Fruit fly (Drosophila melanogaster) whole organism, prepupa: Measurements from ENCODE around the gene Socs36E.

Experiments
- Blimp-1 ChIP-seq: fragments of 200-800 bp; sonication (Bioruptor generic); optimal IDR thresholded peaks from 3 replicates; lab custom pipeline; 2017; ENCODE audit warnings: missing biosample characterization, missing genetic modification characterization, mild to moderate bottlenecking, moderate library complexity, missing genetic modification reagents
- CG10669 ChIP-seq: fragments of 200-800 bp; sonication (Bioruptor generic); optimal IDR thresholded peaks from 3 replicates; lab custom pipeline; 2018; ENCODE audit warnings: missing biosample characterization, mild to moderate bottlenecking, missing genetic modification characterization, moderate library complexity
- CG11294 ChIP-seq: fragments of 200-800 bp; sonication (Bioruptor generic); IDR thresholded peaks from 2 replicates; pipeline ENCODE4 v1.3.6; 2022; ENCODE audit warnings: missing biosample characterization, missing genetic modification characterization
- CG11762 ChIP-seq: fragments of 200-800 bp; sonication (Bioruptor generic); optimal IDR thresholded peaks from 3 replicates; lab custom pipeline; 2016; ENCODE audit warnings: missing biosample characterization, missing genetic modification characterization; ENCODE audit not compliant: insufficient read depth
- CG11902 ChIP-seq: fragments of 200-800 bp; sonication (Bioruptor generic); optimal IDR thresholded peaks from 3 replicates; lab custom pipeline; 2016; ENCODE audit warnings: missing biosample characterization, missing genetic modification characterization
- CG1621 ChIP-seq: fragments of 200-800 bp; sonication (Bioruptor generic); optimal IDR thresholded peaks from 3 replicates; lab custom pipeline; 2018; ENCODE audit warnings: missing biosample characterization, mild to moderate bottlenecking, missing genetic modification characterization
- CG16779 ChIP-seq: fragments of 200-800 bp; sonication (Bioruptor generic); optimal IDR thresholded peaks from 3 replicates; lab custom pipeline; 2017; ENCODE audit warnings: missing biosample characterization, mild to moderate bottlenecking, missing genetic modification characterization
- CG3032 ChIP-seq: fragments of 200-800 bp; optimal IDR thresholded peaks from 2 replicates; lab custom pipeline; 2019; ENCODE audit warnings: missing biosample characterization, mild to moderate bottlenecking, missing genetic modification characterization, moderate library complexity
- CG34406 ChIP-seq: fragments of 200-800 bp; sonication (Bioruptor generic); optimal IDR thresholded peaks from 3 replicates; lab custom pipeline; 2016; ENCODE audit warnings: missing biosample characterization, missing genetic modification characterization
- CG3919 ChIP-seq: fragments of 200-800 bp; sonication (Bioruptor generic); optimal IDR thresholded peaks from 3 replicates; lab custom pipeline; 2016; ENCODE audit warnings: missing biosample characterization, missing genetic modification characterization
- CG4318 ChIP-seq: fragments of 200-800 bp; sonication (Bioruptor generic); optimal IDR thresholded peaks from 3 replicates; lab custom pipeline; 2017; ENCODE audit warnings: missing biosample characterization, mild to moderate bottlenecking, missing genetic modification characterization
- CG6163 ChIP-seq: fragments of 200-800 bp; sonication (Bioruptor generic); IDR thresholded peaks from 3 replicates; pipeline ENCODE4 v1.3.6; 2022; ENCODE audit warnings: missing biosample characterization, missing genetic modification characterization
- CG6792 ChIP-seq: fragments of 200-800 bp; sonication (Bioruptor generic); optimal IDR thresholded peaks from 3 replicates; lab custom pipeline; 2016; ENCODE audit warnings: missing biosample characterization, missing genetic modification characterization
- CG6808 ChIP-seq: fragments of 200-800 bp; sonication (Bioruptor generic); optimal IDR thresholded peaks from 3 replicates; lab custom pipeline; 2017; ENCODE audit warnings: missing biosample characterization, missing genetic modification characterization, mild to moderate bottlenecking, moderate library complexity, missing genetic modification reagents
- CG6854 ChIP-seq: fragments of 200-800 bp; sonication (Bioruptor generic); optimal IDR thresholded peaks from 2 replicates; lab custom pipeline; 2017; ENCODE audit warnings: missing biosample characterization, mild to moderate bottlenecking, missing genetic modification characterization
- CG7368 ChIP-seq: fragments of 200-800 bp; sonication (Bioruptor generic); optimal IDR thresholded peaks from 3 replicates; lab custom pipeline; 2016; ENCODE audit warnings: missing biosample characterization, missing genetic modification characterization
- CG8119 ChIP-seq: fragments of 200-800 bp; sonication (Bioruptor generic); IDR thresholded peaks from 3 replicates; pipeline ENCODE4 v1.3.6; 2022; ENCODE audit warnings: missing biosample characterization, missing genetic modification characterization
- CG8319 ChIP-seq: fragments of 200-800 bp; sonication (Bioruptor generic); optimal IDR thresholded peaks from 3 replicates; lab custom pipeline; 2016; ENCODE audit warnings: missing biosample characterization, missing genetic modification characterization
- CG8632 ChIP-seq: fragments of 200-800 bp; sonication (Bioruptor generic); optimal IDR thresholded peaks from 3 replicates; lab custom pipeline; 2016; ENCODE audit warnings: missing biosample characterization, missing genetic modification characterization
- CG9139 ChIP-seq: fragments of 200-800 bp; sonication (Bioruptor generic); optimal IDR thresholded peaks from 3 replicates; lab custom pipeline; 2017; ENCODE audit warnings: missing biosample characterization, mild to moderate bottlenecking, missing genetic modification characterization
- Eip78C ChIP-seq: fragments of 200-800 bp; sonication (Bioruptor generic); peaks from one replicate; lab custom pipeline; 2016; ENCODE audit warnings: missing biosample characterization, missing genetic modification characterization
- Eip93F ChIP-seq: fragments of 200-800 bp; sonication (Bioruptor generic); optimal IDR thresholded peaks from 2 replicates; lab custom pipeline; 2016; ENCODE audit warnings: missing biosample characterization, mild to moderate bottlenecking, missing genetic modification characterization
- Ets21C ChIP-seq: fragments of 200-800 bp; sonication (Bioruptor generic); optimal IDR thresholded peaks from 3 replicates; lab custom pipeline; 2016; ENCODE audit warnings: missing biosample characterization, missing genetic modification characterization
- Gug ChIP-seq: fragments of 200-800 bp; sonication (Bioruptor generic); IDR thresholded peaks from 2 replicates; pipeline ENCODE4 v1.3.6; 2022; ENCODE audit warnings: missing biosample characterization, missing genetic modification characterization
- Hr38 ChIP-seq: sonication (Bioruptor generic); optimal IDR thresholded peaks from 2 replicates; lab custom pipeline; 2016; ENCODE audit warnings: missing biosample characterization, missing genetic modification characterization
- Hr39 ChIP-seq: fragments of 200-800 bp; sonication (Bioruptor generic); optimal IDR thresholded peaks from 2 replicates; lab custom pipeline; 2016; ENCODE audit warnings: missing biosample characterization, missing genetic modification characterization
- Hr4 ChIP-seq: fragments of 200-800 bp; sonication (Bioruptor generic); optimal IDR thresholded peaks from 3 replicates; lab custom pipeline; 2016; ENCODE audit warnings: missing biosample characterization, missing genetic modification characterization
- Lpt ChIP-seq: fragments of 200-800 bp; sonication (Bioruptor generic); optimal IDR thresholded peaks from 3 replicates; lab custom pipeline; 2016; ENCODE audit warnings: missing biosample characterization, missing genetic modification characterization
- Met ChIP-seq: fragments of 200-800 bp; sonication (Bioruptor generic); optimal IDR thresholded peaks from 3 replicates; lab custom pipeline; 2016; ENCODE audit warnings: missing biosample characterization, missing genetic modification characterization
- Smox ChIP-seq: fragments of 200-800 bp; sonication (Bioruptor generic); optimal IDR thresholded peaks from 3 replicates; lab custom pipeline; 2016; ENCODE audit warnings: missing biosample characterization, missing genetic modification characterization
- Sox14 ChIP-seq: fragments of 200-800 bp; sonication (Bioruptor generic); optimal IDR thresholded peaks from 3 replicates; lab custom pipeline; 2016; ENCODE audit warnings: missing biosample characterization, missing genetic modification characterization
- Sox15 ChIP-seq: fragments of 200-800 bp; sonication (Bioruptor generic); optimal IDR thresholded peaks from 3 replicates; lab custom pipeline; 2016; ENCODE audit warnings: missing biosample characterization, missing genetic modification characterization
- achi ChIP-seq: fragments of 200-800 bp; sonication (Bioruptor generic); optimal IDR thresholded peaks from 3 replicates; lab custom pipeline; 2016; ENCODE audit warnings: missing biosample characterization, missing genetic modification characterization
- acj6 ChIP-seq: fragments of 200-800 bp; sonication (Bioruptor generic); optimal IDR thresholded peaks from 3 replicates; lab custom pipeline; 2016; ENCODE audit warnings: missing biosample characterization, missing genetic modification characterization
- cyc ChIP-seq: fragments of 200-800 bp; sonication (Bioruptor generic); optimal IDR thresholded peaks from 3 replicates; lab custom pipeline; 2016; ENCODE audit warnings: missing biosample characterization, missing genetic modification characterization
- dac ChIP-seq: fragments of 200-800 bp; sonication (Bioruptor generic); optimal IDR thresholded peaks from 2 replicates; lab custom pipeline; 2017; ENCODE audit warnings: missing biosample characterization, mild to moderate bottlenecking, missing genetic modification characterization
- dsx ChIP-seq: fragments of 200-800 bp; optimal IDR thresholded peaks from 3 replicates; lab custom pipeline; 2019; ENCODE audit warnings: missing biosample characterization, mild to moderate bottlenecking, missing genetic modification characterization, moderate library complexity; ENCODE audit not compliant: poor library complexity, severe bottlenecking
- esn ChIP-seq: fragments of 200-800 bp; sonication (Bioruptor generic); optimal IDR thresholded peaks from 2 replicates; lab custom pipeline; 2016; ENCODE audit warnings: missing biosample characterization, mild to moderate bottlenecking, missing genetic modification characterization, moderate library complexity
- fd59A ChIP-seq: fragments of 200-800 bp; sonication (Bioruptor generic); optimal IDR thresholded peaks from 2 replicates; lab custom pipeline; 2017; ENCODE audit warnings: missing biosample characterization, mild to moderate bottlenecking, missing genetic modification characterization, missing genetic modification reagents
- fd85E ChIP-seq: fragments of 200-800 bp; sonication (Bioruptor generic); optimal IDR thresholded peaks from 3 replicates; lab custom pipeline; 2016; ENCODE audit warnings: missing biosample characterization, missing genetic modification characterization
- fkh ChIP-seq: fragments of 200-800 bp; sonication (Bioruptor generic); optimal IDR thresholded peaks from 3 replicates; lab custom pipeline; 2017; ENCODE audit warnings: missing biosample characterization, mild to moderate bottlenecking, missing genetic modification characterization, moderate library complexity
- lz ChIP-seq: fragments of 200-800 bp; sonication (Bioruptor generic); optimal IDR thresholded peaks from 3 replicates; lab custom pipeline; 2016; ENCODE audit warnings: missing biosample characterization, missing genetic modification characterization
- spab ChIP-seq: fragments of 200-800 bp; sonication (Bioruptor generic); optimal IDR thresholded peaks from 2 replicates; lab custom pipeline; 2017; ENCODE audit warnings: missing biosample characterization, mild to moderate bottlenecking, missing genetic modification characterization, missing genetic modification reagents
- ss ChIP-seq, 2 experiments: fragments of 200-800 bp; sonication (Bioruptor generic); optimal IDR thresholded peaks; 2 replicates in 1 of 2; 3 replicates in 1 of 2; lab custom pipeline; 2017 to 2018; ENCODE audit warnings: mild to moderate bottlenecking in 2 of 2, missing biosample characterization in 2 of 2, missing genetic modification characterization in 2 of 2, moderate library complexity in 1 of 2
- svp ChIP-seq: fragments of 200-800 bp; sonication (Bioruptor generic); peaks from one replicate; lab custom pipeline; 2016; ENCODE audit warnings: missing biosample characterization, missing genetic modification characterization
- vri ChIP-seq: fragments of 200-800 bp; sonication (Bioruptor generic); optimal IDR thresholded peaks from 3 replicates; lab custom pipeline; 2016; ENCODE audit warnings: missing biosample characterization, mild to moderate bottlenecking, missing genetic modification characterization

Socs36E gene

dm6 chr2L:18147511-18148072 is 4.6 kb downstream of the Socs36E start:
- TF ChIP-seq svp (GFP tag; lab: Kevin White, UChicago) (peak; percentile 78), CG8119 (GFP tag; lab: Robert Waterston, UW) (no peak), CG16779 (tag; lab: Kevin White, UChicago) (no peak), fd85E (GFP tag; lab: Kevin White, UChicago) (no peak), fd59A (no peak), Lpt (GFP tag; lab: Kevin White, UChicago) (no peak), ss (GFP tag; optimal IDR thresholded peaks at IDR 0.05; lab: Kevin White, UChicago) (no peak), CG4318 (no peak), Hr39 (no peak), esn (GFP tag; lab: Kevin White, UChicago) (no peak), Hr4 (no peak), vri (peak; percentile 9), CG34406 (GFP tag; lab: Kevin White, UChicago) (no peak), dsx (GFP tag; lab: Kevin White, UChicago) (no peak), Eip78C (GFP tag; lab: Kevin White, UChicago) (no peak), Ets21C (GFP tag; lab: Kevin White, UChicago) (no peak), Sox14 (GFP tag; lab: Kevin White, UChicago) (no peak), CG10669 (GFP tag; lab: Kevin White, UChicago) (no peak), CG1621 (tag; lab: Kevin White, UChicago) (no peak), CG11294 (GFP tag; lab: Robert Waterston, UW) (no peak), fkh (peak; percentile 86), acj6 (GFP tag; lab: Kevin White, UChicago) (no peak)

dm6 chr2L:18146618-18147099 is 5.6 kb downstream of the Socs36E start:
- TF ChIP-seq CG3032 (tag; lab: Kevin White, UChicago) (peak; percentile 72), dsx (GFP tag; lab: Kevin White, UChicago) (peak; percentile 52), cyc (GFP tag; lab: Kevin White, UChicago) (peak; percentile 27), Lpt (GFP tag; lab: Kevin White, UChicago) (peak; percentile 47), fd59A (peak; percentile 51), CG6854 (GFP tag; lab: Kevin White, UChicago) (no peak), esn (GFP tag; lab: Kevin White, UChicago) (peak; percentile 65), Hr38 (no peak), CG8632 (GFP tag; lab: Kevin White, UChicago) (peak; percentile 66), ss (GFP tag; optimal IDR thresholded peaks at IDR 0.05; lab: Kevin White, UChicago) (peak; percentile 34 to 69), lz (GFP tag; lab: Kevin White, UChicago) (peak; percentile 63), Eip93F (GFP tag; lab: Kevin White, UChicago) (peak; percentile 14), CG7368 (GFP tag; lab: Kevin White, UChicago) (peak; percentile 28), CG11294 (GFP tag; lab: Robert Waterston, UW) (no peak), CG11902 (peak; percentile 64), Hr39 (peak; percentile 44), CG34406 (GFP tag; lab: Kevin White, UChicago) (peak; percentile 72), Sox14 (GFP tag; lab: Kevin White, UChicago) (peak; percentile 59), CG6792 (peak; percentile 75), spab (peak; percentile 64), dac (GFP tag; lab: Kevin White, UChicago) (no peak), fd85E (GFP tag; lab: Kevin White, UChicago) (peak; percentile 33), CG10669 (GFP tag; lab: Kevin White, UChicago) (peak; percentile 68), Met (peak; percentile 67), Blimp-1 (GFP tag; lab: Kevin White, UChicago) (no peak), CG16779 (tag; lab: Kevin White, UChicago) (peak; percentile 25), Hr4 (peak; percentile 61), CG9139 (GFP tag; lab: Kevin White, UChicago) (peak; percentile 41), CG8319 (GFP tag; lab: Kevin White, UChicago) (peak; percentile 64), achi (peak; percentile 41), Gug (no peak), Smox (GFP tag; lab: Kevin White, UChicago) (peak; percentile 58), CG4318 (peak; percentile 50), CG1621 (tag; lab: Kevin White, UChicago) (peak; percentile 36), CG6163 (GFP tag; lab: Robert Waterston, UW) (peak; percentile 27; the same call in 1 of the 3 replicates), CG11762 (peak; percentile 69), Sox15 (GFP tag; lab: Kevin White, UChicago) (peak; percentile 54), CG3919 (peak; percentile 57), CG6808 (GFP tag; lab: Kevin White, UChicago) (peak; percentile 76)
